Fruit fly (Drosophila melanogaster) whole organism, wandering third instar larva: ENCODE data around the gene UGP.

Experiments used
- Abd-B ChIP-seq: fragments of >200 bp; optimal IDR thresholded peaks from 2 replicates; lab custom pipeline; 2017; ENCODE audit warnings: missing biosample characterization, missing genetic modification characterization
- CG32264 ChIP-seq: fragments of 200-800 bp; sonication (Bioruptor generic); optimal IDR thresholded peaks from 2 replicates; lab custom pipeline; 2016; ENCODE audit warnings: missing biosample characterization, missing genetic modification characterization
- CG9705 ChIP-seq: fragments of 200-800 bp; sonication (Bioruptor generic); optimal IDR thresholded peaks from 2 replicates; lab custom pipeline; 2018; ENCODE audit warnings: missing biosample characterization, mild to moderate bottlenecking, missing genetic modification characterization
- CrebA ChIP-seq: fragments of 200-800 bp; sonication (Bioruptor generic); optimal IDR thresholded peaks from 2 replicates; lab custom pipeline; 2016; ENCODE audit warnings: missing biosample characterization, mild to moderate bottlenecking, missing genetic modification characterization, borderline replicate concordance
- Dfd ChIP-seq: fragments of >200 bp; optimal IDR thresholded peaks from 2 replicates; lab custom pipeline; 2017; ENCODE audit warnings: missing biosample characterization, missing genetic modification characterization
- Dif ChIP-seq: fragments of 200-275, 200-300 bp; sonication (Bioruptor generic); optimal IDR thresholded peaks from 2 replicates; lab custom pipeline; 2018; ENCODE audit warnings: missing biosample characterization, missing genetic modification characterization; ENCODE audit not compliant: partially characterized antibody
- GATAd ChIP-seq: sonication (Bioruptor generic); optimal IDR thresholded peaks from 2 replicates; lab custom pipeline; 2016; ENCODE audit warnings: missing biosample characterization, missing genetic modification characterization
- HLH106 ChIP-seq: fragments of 200-800 bp; optimal IDR thresholded peaks from 3 replicates; lab custom pipeline; 2019; ENCODE audit warnings: missing biosample characterization, mild to moderate bottlenecking, missing genetic modification characterization, moderate library complexity
- Hnf4 ChIP-seq: fragments of 200-800 bp; sonication (Bioruptor generic); optimal IDR thresholded peaks from 2 replicates; lab custom pipeline; 2016; ENCODE audit warnings: missing biosample characterization, mild to moderate bottlenecking, missing genetic modification characterization
- Hr78 ChIP-seq: fragments of >200 bp; optimal IDR thresholded peaks from 2 replicates; lab custom pipeline; 2017; ENCODE audit warnings: missing biosample characterization, missing genetic modification characterization
- Hr83 ChIP-seq: fragments of 200-300 bp; sonication (Bioruptor generic); optimal IDR thresholded peaks from 2 replicates; lab custom pipeline; 2016; ENCODE audit warnings: missing biosample characterization, mild to moderate bottlenecking, missing genetic modification characterization, moderate library complexity; ENCODE audit not compliant: poor library complexity, severe bottlenecking
- Jra ChIP-seq: sonication (Bioruptor generic); optimal IDR thresholded peaks from 2 replicates; lab custom pipeline; 2016; ENCODE audit warnings: missing biosample characterization, missing genetic modification characterization
- Mio ChIP-seq: sonication (Bioruptor generic); optimal IDR thresholded peaks from 2 replicates; lab custom pipeline; 2016; ENCODE audit warnings: missing biosample characterization, missing genetic modification characterization
- Myc ChIP-seq: fragments of >200 bp; optimal IDR thresholded peaks from 2 replicates; lab custom pipeline; 2017
- N ChIP-seq: fragments of >200 bp; optimal IDR thresholded peaks from 2 replicates; lab custom pipeline; 2018; ENCODE audit warnings: missing biosample characterization, missing external identifiers, missing genetic modification characterization
- OdsH ChIP-seq: fragments of 200-800 bp; sonication (Bioruptor generic); optimal IDR thresholded peaks from 2 replicates; lab custom pipeline; 2016; ENCODE audit warnings: missing biosample characterization, mild to moderate bottlenecking, missing genetic modification characterization
- Rel ChIP-seq, 2 experiments: fragments of 200-800 bp; sonication (Bioruptor generic) in 1 of 2; optimal IDR thresholded peaks; 2 replicates in 1 of 2; 3 replicates in 1 of 2; lab custom pipeline; 2016 to 2019; ENCODE audit warnings: mild to moderate bottlenecking in 2 of 2, missing biosample characterization in 2 of 2, missing genetic modification characterization in 2 of 2, moderate library complexity in 1 of 2
- Sp1 ChIP-seq: fragments of 200-800 bp; sonication (Bioruptor generic); optimal IDR thresholded peaks from 3 replicates; lab custom pipeline; 2019; ENCODE audit warnings: missing biosample characterization, mild to moderate bottlenecking, missing genetic modification characterization, moderate library complexity
- Vsx2 ChIP-seq: fragments of 200-300, 225-300 bp; sonication (Bioruptor generic); optimal IDR thresholded peaks from 2 replicates; lab custom pipeline; 2018; ENCODE audit warnings: missing biosample characterization, missing genetic modification characterization; ENCODE audit not compliant: partially characterized antibody
- br ChIP-seq: fragments of 200-800 bp; sonication (Bioruptor generic); optimal IDR thresholded peaks from 2 replicates; lab custom pipeline; 2016; ENCODE audit warnings: missing biosample characterization, missing genetic modification characterization
- brk ChIP-seq: fragments of 200-800 bp; sonication (Bioruptor generic); optimal IDR thresholded peaks from 2 replicates; lab custom pipeline; 2016; ENCODE audit warnings: missing biosample characterization, mild to moderate bottlenecking, missing genetic modification characterization
- dl ChIP-seq, 2 experiments: fragments of 175-275, 200-275 bp in 1 of 2; fragments of 200-275 bp in 1 of 2; sonication (Bioruptor generic); optimal IDR thresholded peaks; lab custom pipeline; 2018; ENCODE audit warnings: mild to moderate bottlenecking in 2 of 2, missing biosample characterization in 2 of 2, missing genetic modification characterization in 2 of 2, moderate library complexity in 2 of 2; ENCODE audit not compliant: partially characterized antibody in 2 of 2, insufficient read depth in 1 of 2
- dmrt93B ChIP-seq: fragments of 200-800 bp; sonication (Bioruptor generic); optimal IDR thresholded peaks from 2 replicates; lab custom pipeline; 2018; ENCODE audit warnings: missing biosample characterization, mild to moderate bottlenecking, missing genetic modification characterization
- dsf ChIP-seq: sonication (Bioruptor generic); optimal IDR thresholded peaks from 2 replicates; lab custom pipeline; 2016; ENCODE audit warnings: missing biosample characterization, missing genetic modification characterization, borderline replicate concordance
- ey ChIP-seq: fragments of 200-800 bp; sonication (Bioruptor generic); optimal IDR thresholded peaks from 2 replicates; lab custom pipeline; 2016; ENCODE audit warnings: missing biosample characterization, missing genetic modification characterization
- foxo ChIP-seq, 2 experiments: fragments of 200-800 bp; sonication (Bioruptor generic); optimal IDR thresholded peaks; 2 replicates in 1 of 2; 3 replicates in 1 of 2; lab custom pipeline; 2016 to 2017; ENCODE audit warnings: missing biosample characterization in 2 of 2, missing genetic modification characterization in 2 of 2
- fru ChIP-seq: fragments of 200-800 bp; sonication (Bioruptor generic); optimal IDR thresholded peaks from 3 replicates; lab custom pipeline; 2016; ENCODE audit warnings: missing biosample characterization, mild to moderate bottlenecking, missing genetic modification characterization
- h ChIP-seq: fragments of 200-800 bp; sonication (Bioruptor generic); optimal IDR thresholded peaks from 3 replicates; lab custom pipeline; 2016; ENCODE audit warnings: missing biosample characterization, mild to moderate bottlenecking, missing genetic modification characterization
- jim ChIP-seq: fragments of 175-275, 200-325 bp; sonication (Bioruptor generic); optimal IDR thresholded peaks from 2 replicates; lab custom pipeline; 2016; ENCODE audit warnings: missing biosample characterization, mild to moderate bottlenecking, missing genetic modification characterization
- lola ChIP-seq: fragments of >200 bp; optimal IDR thresholded peaks from 2 replicates; lab custom pipeline; 2017; ENCODE audit warnings: missing biosample characterization, missing genetic modification characterization
- pan ChIP-seq: fragments of >200 bp; optimal IDR thresholded peaks from 2 replicates; lab custom pipeline; 2017
- psq ChIP-seq: fragments of 200-800 bp; sonication (Bioruptor generic); optimal IDR thresholded peaks from 3 replicates; lab custom pipeline; 2017; ENCODE audit warnings: missing biosample characterization, mild to moderate bottlenecking, missing genetic modification characterization, moderate library complexity
- rgr ChIP-seq: fragments of 200-800 bp; sonication (Bioruptor generic); optimal IDR thresholded peaks from 3 replicates; lab custom pipeline; 2016; ENCODE audit warnings: missing biosample characterization, mild to moderate bottlenecking, missing genetic modification characterization
- sage ChIP-seq: fragments of 200-800 bp; sonication (Bioruptor generic); optimal IDR thresholded peaks from 2 replicates; lab custom pipeline; 2016; ENCODE audit warnings: missing biosample characterization, mild to moderate bottlenecking, missing genetic modification characterization
- sv ChIP-seq: fragments of 200-800 bp; sonication (Bioruptor generic); optimal IDR thresholded peaks from 3 replicates; lab custom pipeline; 2016; ENCODE audit warnings: missing biosample characterization, missing genetic modification characterization
- tai ChIP-seq: sonication (Bioruptor generic); optimal IDR thresholded peaks from 2 replicates; lab custom pipeline; 2016; ENCODE audit warnings: missing biosample characterization, missing genetic modification characterization
- usp ChIP-seq: fragments of >200 bp; optimal IDR thresholded peaks from 2 replicates; lab custom pipeline; 2017; ENCODE audit warnings: missing biosample characterization, missing genetic modification characterization
- woc ChIP-seq: sonication (Bioruptor generic); optimal IDR thresholded peaks from 2 replicates; lab custom pipeline; 2016; ENCODE audit warnings: missing biosample characterization, mild to moderate bottlenecking, missing genetic modification characterization

The UGP gene

dm6 chr3L:9353733-9354132 lies 5.0 kb downstream of the UGP start, which contains the start of gene CG32040:
TSS of gene CG32040 (plus strand) at chr3L:9354033.
- TF ChIP-seq pan (lab: Kevin White, UChicago) (no peak), brk (no peak), usp (GFP tag; lab: Kevin White, UChicago) (no peak), Rel (GFP tag; optimal IDR thresholded peaks at IDR 0.05; lab: Kevin White, UChicago) (no peak), Rel (tag; optimal IDR thresholded peaks at IDR 0.05; lab: Kevin White, UChicago) (no peak), fru (no peak), jim (GFP tag; lab: Kevin White, UChicago) (no peak)

- TF ChIP-seq Vsx2 (GFP tag; lab: Kevin White, UChicago): no peak
- TF ChIP-seq jim (GFP tag; lab: Kevin White, UChicago): no peak
- peak; percentile 41 for TF ChIP-seq OdsH (GFP tag; lab: Kevin White, UChicago)
- no peak for TF ChIP-seq usp (GFP tag; lab: Kevin White, UChicago)
- TF ChIP-seq Dif (GFP tag; lab: Kevin White, UChicago): no peak
- TF ChIP-seq dsf (GFP tag; lab: Kevin White, UChicago): no peak
- TF ChIP-seq foxo (GFP tag; optimal IDR thresholded peaks at IDR 0.05; lab: Kevin White, UChicago): peak in 1 of 2 experiments; percentile 7
- TF ChIP-seq h (GFP tag; lab: Kevin White, UChicago): peak; percentile 52
- TF ChIP-seq Hnf4 (GFP tag; lab: Kevin White, UChicago): peak; percentile 19
- TF ChIP-seq Dfd (GFP tag; lab: Kevin White, UChicago): no peak
- TF ChIP-seq Abd-B (GFP tag; lab: Kevin White, UChicago): no peak
- TF ChIP-seq sv: peak; percentile 17
- no peak for TF ChIP-seq tai (GFP tag; lab: Kevin White, UChicago)
- TF ChIP-seq Hr83: peak; percentile 36
- TF ChIP-seq CG9705 (GFP tag; lab: Kevin White, UChicago): no peak
- TF ChIP-seq Mio: no peak
- TF ChIP-seq br: peak; percentile 19
- TF ChIP-seq N (GFP tag; lab: Kevin White, UChicago): no peak
- no peak for TF ChIP-seq dl (GFP tag; optimal IDR thresholded peaks at IDR 0.05; lab: Kevin White, UChicago; ENCODE audit: insufficient read depth in 1 of 2, partially characterized antibody in 2 of 2)
- TF ChIP-seq Hr78: no peak
- no peak for TF ChIP-seq ey (GFP tag; lab: Kevin White, UChicago)
- peak; percentile 36 for TF ChIP-seq Sp1 (GFP tag; lab: Kevin White, UChicago)
- TF ChIP-seq HLH106 (tag; lab: Kevin White, UChicago): no peak
- TF ChIP-seq woc (GFP tag; lab: Kevin White, UChicago): no peak
- TF ChIP-seq CG32264 (GFP tag; lab: Kevin White, UChicago): no peak
- no peak for TF ChIP-seq fru
- TF ChIP-seq lola (GFP tag; lab: Kevin White, UChicago): no peak
- TF ChIP-seq brk: peak; percentile 57
- TF ChIP-seq dmrt93B (GFP tag; lab: Kevin White, UChicago): no peak
- peak; percentile 44 for TF ChIP-seq Jra (GFP tag; lab: Kevin White, UChicago)
- no peak for TF ChIP-seq Myc (lab: Kevin White, UChicago)
- no peak for TF ChIP-seq rgr (GFP tag; lab: Kevin White, UChicago)
- no peak for TF ChIP-seq Rel (GFP tag; optimal IDR thresholded peaks at IDR 0.05; lab: Kevin White, UChicago)
- TF ChIP-seq Rel (tag; optimal IDR thresholded peaks at IDR 0.05; lab: Kevin White, UChicago): peak; percentile 100
- no peak for TF ChIP-seq psq
- peak; percentile 13 for TF ChIP-seq sage (GFP tag; lab: Kevin White, UChicago)
- TF ChIP-seq pan (lab: Kevin White, UChicago): no peak
- peak; percentile 78 for TF ChIP-seq CrebA (GFP tag; lab: Kevin White, UChicago)
- TF ChIP-seq GATAd: no peak
Observed at dm6 chr3L:9349314-9349733, 9.4 kb downstream of the UGP start, which contains the start of gene PGRP-LF. TSS of gene PGRP-LF (plus strand) at chr3L:9349609.

- TF ChIP-seq sage (GFP tag; lab: Kevin White, UChicago) (no peak), CG32264 (GFP tag; lab: Kevin White, UChicago) (no peak), pan (lab: Kevin White, UChicago) (no peak), fru (no peak), h (GFP tag; lab: Kevin White, UChicago) (no peak), dmrt93B (GFP tag; lab: Kevin White, UChicago) (no peak), ey (GFP tag; lab: Kevin White, UChicago) (no peak), Hr78 (no peak), Rel (GFP tag; optimal IDR thresholded peaks at IDR 0.05; lab: Kevin White, UChicago) (no peak), Rel (tag; optimal IDR thresholded peaks at IDR 0.05; lab: Kevin White, UChicago) (no peak), HLH106 (tag; lab: Kevin White, UChicago) (no peak), brk (no peak), Jra (GFP tag; lab: Kevin White, UChicago) (no peak), usp (GFP tag; lab: Kevin White, UChicago) (no peak), lola (GFP tag; lab: Kevin White, UChicago) (no peak), Vsx2 (GFP tag; lab: Kevin White, UChicago) (no peak), Hnf4 (GFP tag; lab: Kevin White, UChicago) (no peak), Sp1 (GFP tag; lab: Kevin White, UChicago) (no peak)
- TF ChIP-seq, all 38 proteins: peak for 0
Observed at dm6 chr3L:9345157-9345556, 13.6 kb downstream of the UGP start.
